Worm (Caenorhabditis elegans) whole organism, late embryonic: ENCODE data around the gene mec-14.

Source experiments
- C08G9.2 ChIP-seq: sonication (generic microtip); optimal IDR thresholded peaks from 2 replicates; lab custom pipeline; 2016; ENCODE audit warnings: mild to moderate bottlenecking, missing genetic modification characterization, moderate library complexity, missing compliant biosample characterization
- K09A11.1 ChIP-seq: sonication (generic microtip); optimal IDR thresholded peaks from 2 replicates; lab custom pipeline; 2017; ENCODE audit warnings: antibody characterized with exemption, mild to moderate bottlenecking, missing genetic modification characterization, missing compliant biosample characterization; ENCODE audit not compliant: insufficient read depth
- T23F11.4 ChIP-seq: fragments of 200-800 bp; sonication (Bioruptor generic); optimal IDR thresholded peaks from 2 replicates; lab custom pipeline; 2018; ENCODE audit warnings: mild to moderate bottlenecking, missing genetic modification characterization, missing compliant biosample characterization
- Y22D7AL.16 ChIP-seq: sonication (generic microtip); optimal IDR thresholded peaks from 2 replicates; lab custom pipeline; 2016; ENCODE audit warnings: missing genetic modification characterization, missing compliant biosample characterization
- ama-1 ChIP-seq: fragments of 150-350 bp; optimal IDR thresholded peaks from 2 replicates; lab custom pipeline; 2014
- ceh-14 ChIP-seq: sonication (generic microtip); optimal IDR thresholded peaks from 2 replicates; lab custom pipeline; 2016; ENCODE audit warnings: missing genotype, missing genetic modification characterization, missing compliant biosample characterization
- ceh-18 ChIP-seq: sonication (generic microtip); optimal IDR thresholded peaks from 2 replicates; lab custom pipeline; 2016; ENCODE audit warnings: missing genetic modification characterization, missing compliant biosample characterization
- ceh-19 ChIP-seq: fragments of 200-800 bp; sonication (Bioruptor generic); optimal IDR thresholded peaks from 2 replicates; lab custom pipeline; 2018; ENCODE audit warnings: mild to moderate bottlenecking, missing genetic modification characterization, missing compliant biosample characterization
- ceh-22 ChIP-seq: sonication (generic microtip); optimal IDR thresholded peaks from 2 replicates; lab custom pipeline; 2017; ENCODE audit warnings: missing biosample characterization, missing genetic modification characterization
- ceh-24 ChIP-seq: sonication (generic microtip); optimal IDR thresholded peaks from 2 replicates; lab custom pipeline; 2016; ENCODE audit warnings: mild to moderate bottlenecking, missing genetic modification characterization, missing compliant biosample characterization
- ceh-30 ChIP-seq: fragments of 150-350 bp; optimal IDR thresholded peaks from 2 replicates; lab custom pipeline; 2014; ENCODE audit warnings: missing biosample characterization, missing genetic modification characterization
- ceh-31 ChIP-seq: sonication (generic microtip); optimal IDR thresholded peaks from 2 replicates; lab custom pipeline; 2016; ENCODE audit warnings: missing genetic modification characterization, missing compliant biosample characterization
- ceh-6 ChIP-seq: fragments of 200-800 bp; sonication (Bioruptor generic); optimal IDR thresholded peaks from 2 replicates; lab custom pipeline; 2018; ENCODE audit warnings: mild to moderate bottlenecking, missing genetic modification characterization, missing compliant biosample characterization
- ceh-9 ChIP-seq: sonication (generic microtip); optimal IDR thresholded peaks from 2 replicates; lab custom pipeline; 2016; ENCODE audit warnings: mild to moderate bottlenecking, missing genetic modification characterization, inconsistent platforms, missing compliant biosample characterization
- dmd-4 ChIP-seq: sonication (generic microtip); optimal IDR thresholded peaks from 2 replicates; lab custom pipeline; 2016; ENCODE audit warnings: borderline replicate concordance, missing genetic modification characterization, missing compliant biosample characterization
- dve-1 ChIP-seq: sonication (generic microtip); optimal IDR thresholded peaks from 2 replicates; lab custom pipeline; 2017; ENCODE audit warnings: antibody characterized with exemption, mild to moderate bottlenecking, missing genetic modification characterization, missing compliant biosample characterization
- elt-2 ChIP-seq: sonication (generic microtip); optimal IDR thresholded peaks from 2 replicates; lab custom pipeline; 2016; ENCODE audit warnings: missing genetic modification reagents, missing genetic modification characterization, missing compliant biosample characterization
- elt-4 ChIP-seq: sonication (generic microtip); optimal IDR thresholded peaks from 2 replicates; lab custom pipeline; 2016; ENCODE audit warnings: missing genetic modification characterization, missing compliant biosample characterization
- ets-4 ChIP-seq: sonication (generic microtip); optimal IDR thresholded peaks from 2 replicates; lab custom pipeline; 2016; ENCODE audit warnings: missing genetic modification characterization, missing compliant biosample characterization
- eyg-1 ChIP-seq: sonication (generic microtip); optimal IDR thresholded peaks from 2 replicates; lab custom pipeline; 2016; ENCODE audit warnings: missing genotype, missing genetic modification characterization, missing compliant biosample characterization
- fax-1 ChIP-seq: sonication (generic microtip); optimal IDR thresholded peaks from 2 replicates; lab custom pipeline; 2016; ENCODE audit warnings: missing genotype, missing genetic modification characterization, missing compliant biosample characterization
- fkh-10 ChIP-seq: fragments of 150-350 bp; optimal IDR thresholded peaks from 2 replicates; lab custom pipeline; 2014; ENCODE audit warnings: missing biosample characterization, missing genetic modification reagents, missing genetic modification characterization
- gmeb-2 ChIP-seq: sonication (generic microtip); optimal IDR thresholded peaks from 2 replicates; lab custom pipeline; 2016; ENCODE audit warnings: missing genetic modification characterization, inconsistent platforms, missing compliant biosample characterization
- hlh-13 ChIP-seq: fragments of 200-800 bp; sonication (Bioruptor generic); optimal IDR thresholded peaks from 2 replicates; lab custom pipeline; 2018; ENCODE audit warnings: mild to moderate bottlenecking, missing genetic modification characterization, missing compliant biosample characterization
- hlh-30 ChIP-seq: sonication (generic microtip); optimal IDR thresholded peaks from 2 replicates; lab custom pipeline; 2017; ENCODE audit warnings: antibody characterized with exemption, missing genetic modification characterization, missing compliant biosample characterization; ENCODE audit not compliant: insufficient read depth
- hlh-8 ChIP-seq: sonication (generic microtip); optimal IDR thresholded peaks from 2 replicates; lab custom pipeline; 2016; ENCODE audit warnings: missing genotype, missing genetic modification characterization, missing compliant biosample characterization
- lim-6 ChIP-seq: sonication (generic microtip); optimal IDR thresholded peaks from 2 replicates; lab custom pipeline; 2016; ENCODE audit warnings: missing genetic modification characterization, missing compliant biosample characterization
- madf-2 ChIP-seq: sonication (generic microtip); optimal IDR thresholded peaks from 2 replicates; lab custom pipeline; 2017; ENCODE audit warnings: missing genetic modification characterization, missing compliant biosample characterization
- nfya-1 ChIP-seq: sonication (generic microtip); optimal IDR thresholded peaks from 2 replicates; lab custom pipeline; 2017; ENCODE audit warnings: missing genetic modification characterization, mild to moderate bottlenecking, missing compliant biosample characterization, antibody characterized with exemption, moderate library complexity
- npax-4 ChIP-seq: sonication (generic microtip); optimal IDR thresholded peaks from 2 replicates; lab custom pipeline; 2016; ENCODE audit warnings: missing genetic modification characterization, missing compliant biosample characterization
- odd-2 ChIP-seq: sonication (generic microtip); optimal IDR thresholded peaks from 2 replicates; lab custom pipeline; 2017; ENCODE audit warnings: antibody characterized with exemption, mild to moderate bottlenecking, missing genetic modification characterization, missing compliant biosample characterization
- pat-9 ChIP-seq: fragments of 200-800 bp; sonication (Bioruptor generic); optimal IDR thresholded peaks from 2 replicates; lab custom pipeline; 2018; ENCODE audit warnings: mild to moderate bottlenecking, missing genetic modification characterization, moderate library complexity, missing compliant biosample characterization
- pax-1 ChIP-seq: fragments of 150-350 bp; optimal IDR thresholded peaks from 2 replicates; lab custom pipeline; 2014; ENCODE audit warnings: missing biosample characterization, missing genetic modification characterization
- pha-4 ChIP-seq: fragments of 150-350 bp; optimal IDR thresholded peaks from 2 replicates; lab custom pipeline; 2018; ENCODE audit warnings: missing biosample characterization, missing genetic modification reagents, missing genetic modification characterization
- pqm-1 ChIP-seq: sonication (generic microtip); optimal IDR thresholded peaks from 2 replicates; lab custom pipeline; 2016; ENCODE audit warnings: missing genetic modification characterization, missing compliant biosample characterization
- pros-1 ChIP-seq: fragments of 150-350 bp; optimal IDR thresholded peaks from 2 replicates; lab custom pipeline; 2014; ENCODE audit warnings: missing biosample characterization, missing genetic modification reagents, missing genetic modification characterization
- ref-2 ChIP-seq: sonication (generic microtip); optimal IDR thresholded peaks from 2 replicates; lab custom pipeline; 2016; ENCODE audit warnings: missing genetic modification characterization, missing compliant biosample characterization
- rnt-1 ChIP-seq: sonication (generic microtip); optimal IDR thresholded peaks from 2 replicates; lab custom pipeline; 2016; ENCODE audit warnings: missing genetic modification characterization, missing compliant biosample characterization
- sdc-2 ChIP-seq: sonication (generic microtip); optimal IDR thresholded peaks from 2 replicates; lab custom pipeline; 2016; ENCODE audit warnings: missing genotype, missing genetic modification characterization, missing compliant biosample characterization
- sox-2 ChIP-seq: fragments of 200-800 bp; sonication (Bioruptor generic); IDR thresholded peaks from 2 replicates; pipeline ENCODE4 v1.3.6; 2022; ENCODE audit warnings: missing genetic modification reagents, missing genetic modification characterization, missing compliant biosample characterization
- syd-9 ChIP-seq: sonication (generic microtip); optimal IDR thresholded peaks from 2 replicates; lab custom pipeline; 2016; ENCODE audit warnings: mild to moderate bottlenecking, missing genetic modification characterization, moderate library complexity, missing compliant biosample characterization
- tbx-2 ChIP-seq: sonication (generic microtip); optimal IDR thresholded peaks from 2 replicates; lab custom pipeline; 2016; ENCODE audit warnings: missing genetic modification characterization, missing compliant biosample characterization
- tbx-7 ChIP-seq: sonication (generic microtip); optimal IDR thresholded peaks from 2 replicates; lab custom pipeline; 2016; ENCODE audit warnings: missing genotype, missing genetic modification characterization, missing compliant biosample characterization
- unc-42 ChIP-seq: sonication (generic microtip); optimal IDR thresholded peaks from 2 replicates; lab custom pipeline; 2016; ENCODE audit warnings: missing genotype, missing genetic modification characterization, missing compliant biosample characterization
- unc-55 ChIP-seq: sonication (generic microtip); optimal IDR thresholded peaks from 2 replicates; lab custom pipeline; 2017; ENCODE audit warnings: missing biosample characterization, missing genetic modification reagents, missing genetic modification characterization
- zip-5 ChIP-seq: sonication (generic microtip); optimal IDR thresholded peaks from 2 replicates; lab custom pipeline; 2016; ENCODE audit warnings: missing genetic modification characterization, missing compliant biosample characterization
- ztf-16 ChIP-seq: sonication (generic microtip); optimal IDR thresholded peaks from 2 replicates; lab custom pipeline; 2017; ENCODE audit warnings: missing genetic modification characterization, missing compliant biosample characterization

The mec-14 gene

ce11 chrIII:7155631-7156030 lies 37.2 kb downstream of the mec-14 start (continued):
- no peak for TF ChIP-seq madf-2 (tag; lab: Kevin White, UChicago)
- peak; percentile 3 for TF ChIP-seq zip-5 (tag; lab: Kevin White, UChicago)
- no peak for TF ChIP-seq ztf-16 (tag; lab: Kevin White, UChicago)
- TF ChIP-seq ceh-9 (tag; lab: Kevin White, UChicago), result no peak
- no peak for TF ChIP-seq ceh-30 (tag; lab: Kevin White, UChicago)
- TF ChIP-seq pha-4 (tag; lab: Kevin White, UChicago), result no peak
- peak; percentile 89 for TF ChIP-seq tbx-2 (tag; lab: Kevin White, UChicago)
- TF ChIP-seq gmeb-2, result no peak
- peak; percentile 82 for TF ChIP-seq unc-55 (GFP tag; lab: Kevin White, UChicago)
- TF ChIP-seq hlh-13 (GFP tag; lab: Kevin White, UChicago), result no peak
- TF ChIP-seq tbx-7, result no peak
- peak; percentile 93 for TF ChIP-seq nfya-1 (tag; lab: Kevin White, UChicago)
- peak; percentile 3 for TF ChIP-seq fax-1 (tag; lab: Kevin White, UChicago)
- TF ChIP-seq ceh-19 (GFP tag; lab: Kevin White, UChicago), result no peak
- TF ChIP-seq unc-42 (tag; lab: Kevin White, UChicago), result peak; percentile 65
- peak; percentile 98 for TF ChIP-seq hlh-30 (tag; lab: Kevin White, UChicago)
- no peak for TF ChIP-seq npax-4
- TF ChIP-seq pat-9 (tag; lab: Kevin White, UChicago), result peak; percentile 34
- TF ChIP-seq hlh-8 (tag; lab: Kevin White, UChicago), result peak; percentile 57
- peak; percentile 41 for TF ChIP-seq dve-1
- peak; percentile 48 for TF ChIP-seq fkh-10 (GFP tag; lab: Kevin White, UChicago)
- TF ChIP-seq T23F11.4, result no peak
- peak; percentile 18 for TF ChIP-seq ama-1 (lab: Kevin White, UChicago)
- peak; percentile 68 for TF ChIP-seq ets-4 (tag; lab: Kevin White, UChicago)
- peak; percentile 83 for TF ChIP-seq ceh-31
- peak; percentile 90 for TF ChIP-seq ceh-18 (tag; lab: Kevin White, UChicago)
- peak; percentile 84 for TF ChIP-seq pros-1 (tag; lab: Kevin White, UChicago)
- peak; percentile 74 for TF ChIP-seq ref-2 (tag; lab: Kevin White, UChicago)
- TF ChIP-seq odd-2, result no peak
- peak; percentile 53 for TF ChIP-seq ceh-14 (tag; lab: Kevin White, UChicago)
- TF ChIP-seq elt-2, result no peak
- no peak for TF ChIP-seq ceh-6 (GFP tag; lab: Kevin White, UChicago)
- TF ChIP-seq lim-6, result no peak
- no peak for TF ChIP-seq elt-4 (tag; lab: Kevin White, UChicago)
- no peak for TF ChIP-seq syd-9 (tag; lab: Kevin White, UChicago)
- no peak for TF ChIP-seq Y22D7AL.16 (tag; lab: Kevin White, UChicago)
- TF ChIP-seq dmd-4, result peak; percentile 35
- TF ChIP-seq pqm-1 (tag; lab: Kevin White, UChicago), result peak; percentile 71
- TF ChIP-seq sox-2, result no peak; the same call in 1 of the 2 replicates
- peak; percentile 52 for TF ChIP-seq pax-1 (tag; lab: Kevin White, UChicago)
- TF ChIP-seq C08G9.2, result peak; percentile 47
- TF ChIP-seq rnt-1 (tag; lab: Kevin White, UChicago), result peak; percentile 80
- TF ChIP-seq eyg-1, result no peak
- peak; percentile 65 for TF ChIP-seq K09A11.1 (tag; lab: Kevin White, UChicago)
- no peak for TF ChIP-seq ceh-24 (tag; lab: Kevin White, UChicago)
- TF ChIP-seq ceh-22 (tag; lab: Kevin White, UChicago), result no peak
- TF ChIP-seq sdc-2, result peak; percentile 50
